Fruit fly (Drosophila melanogaster): ENCODE data around the gene Fuca.
A peak's percentile ranks its signal among the peaks of the same experiment; 100 is the strongest.

Gene Fuca

dm6 chr3L:11493090-11493807 lies 29.3 kb downstream of the Fuca start (continued):
- TF ChIP-seq CG11696 (GFP tag; IDR thresholded peaks at IDR 0.05) (no peak), tup (GFP tag; optimal IDR thresholded peaks at IDR 0.05) (no peak), grau (tag; optimal IDR thresholded peaks at IDR 0.05) (no peak), pum (GFP tag; optimal IDR thresholded peaks at IDR 0.05) (no peak), Trl (optimal IDR thresholded peaks at IDR 0.05) (peak; percentile 61 to 72), Trl (GFP tag; optimal IDR thresholded peaks at IDR 0.05) (no peak), sqz (GFP tag; optimal IDR thresholded peaks at IDR 0.05) (peak; percentile 30), CG2712 (tag; optimal IDR thresholded peaks at IDR 0.05) (no peak), dati (GFP tag; IDR thresholded peaks at IDR 0.05) (no peak), CG1832 (GFP tag; optimal IDR thresholded peaks at IDR 0.05) (peak; percentile 45), CG12155 (GFP tag; optimal IDR thresholded peaks at IDR 0.05) (no peak), CG13624 (GFP tag; optimal IDR thresholded peaks at IDR 0.05) (no peak), CG7556 (GFP tag; optimal IDR thresholded peaks at IDR 0.05) (no peak), D19B (GFP tag; optimal IDR thresholded peaks at IDR 0.05) (no peak), zfh1 (GFP tag; IDR thresholded peaks at IDR 0.05) (no peak), Nf-YC (tag; optimal IDR thresholded peaks at IDR 0.05) (peak; percentile 40), CG17328 (GFP tag; IDR thresholded peaks at IDR 0.05) (peak; percentile 30; the same call in 1 of the 2 replicates), chinmo (GFP tag; IDR thresholded peaks at IDR 0.05; ENCODE audit: partially characterized antibody) (peak; percentile 78; the same call in 2 of the 4 replicates), Kr (GFP tag; optimal IDR thresholded peaks at IDR 0.05) (no peak), Poxn (GFP tag; IDR thresholded peaks at IDR 0.05) (no peak), Oli (tag; optimal IDR thresholded peaks at IDR 0.05) (no peak), ERR (GFP tag; optimal IDR thresholded peaks at IDR 0.05) (no peak), bab2 (GFP tag; optimal IDR thresholded peaks at IDR 0.05) (no peak), Dbx (GFP tag; IDR thresholded peaks at IDR 0.05) (peak; percentile 57; the same call in 1 of the 3 replicates), CG10366 (GFP tag; IDR thresholded peaks at IDR 0.05) (no peak), CHES-1-like (GFP tag; optimal IDR thresholded peaks at IDR 0.05) (no peak), p53 (GFP tag; optimal IDR thresholded peaks at IDR 0.05) (no peak), Rx (GFP tag; IDR thresholded peaks at IDR 0.05) (no peak), HLH4C (GFP tag; IDR thresholded peaks at IDR 0.05; ENCODE audit: partially characterized antibody) (0 out of 3 replicates have a peak, but pooled peaks have one; percentile 9), CG4360 (GFP tag; IDR thresholded peaks at IDR 0.05) (no peak), CG10267 (tag; optimal IDR thresholded peaks at IDR 0.05) (no peak), CTCF (GFP tag; optimal IDR thresholded peaks at IDR 0.05) (peak; percentile 6), fd96Cb (tag; optimal IDR thresholded peaks at IDR 0.05) (no peak), CG6683 (GFP tag; optimal IDR thresholded peaks at IDR 0.05) (no peak), dysf (GFP tag; IDR thresholded peaks at IDR 0.05) (0 out of 3 replicates have a peak, but pooled peaks have one; percentile 14), Aef1 (GFP tag; IDR thresholded peaks at IDR 0.05) (no peak), CG11398 (GFP tag; optimal IDR thresholded peaks at IDR 0.05) (no peak), gcm2 (GFP tag; optimal IDR thresholded peaks at IDR 0.05) (no peak), lov (optimal IDR thresholded peaks at IDR 0.05) (no peak), lov (GFP tag; IDR thresholded peaks at IDR 0.05) (no peak), Pdp1 (GFP tag; optimal IDR thresholded peaks at IDR 0.05) (no peak), Dref (GFP tag; IDR thresholded peaks at IDR 0.05) (no peak), maf-S (GFP tag; optimal IDR thresholded peaks at IDR 0.05) (no peak), CG11456 (GFP tag; IDR thresholded peaks at IDR 0.05) (no peak), sens (GFP tag) (peak; percentile 59), pfk (GFP tag; optimal IDR thresholded peaks at IDR 0.05) (peak; percentile 62), CG9876 (GFP tag; optimal IDR thresholded peaks at IDR 0.05) (no peak), lola (GFP tag; optimal IDR thresholded peaks at IDR 0.05) (no peak), vfl (GFP tag; optimal IDR thresholded peaks at IDR 0.05) (no peak), CG31441 (GFP tag; IDR thresholded peaks at IDR 0.05) (0 out of 2 replicates have a peak, but pooled peaks have one; percentile 9), CoRest (tag; optimal IDR thresholded peaks at IDR 0.05) (no peak)
